Fruit fly (Drosophila melanogaster): ENCODE results near the gene PVRAP.

The PVRAP gene

DNA sequence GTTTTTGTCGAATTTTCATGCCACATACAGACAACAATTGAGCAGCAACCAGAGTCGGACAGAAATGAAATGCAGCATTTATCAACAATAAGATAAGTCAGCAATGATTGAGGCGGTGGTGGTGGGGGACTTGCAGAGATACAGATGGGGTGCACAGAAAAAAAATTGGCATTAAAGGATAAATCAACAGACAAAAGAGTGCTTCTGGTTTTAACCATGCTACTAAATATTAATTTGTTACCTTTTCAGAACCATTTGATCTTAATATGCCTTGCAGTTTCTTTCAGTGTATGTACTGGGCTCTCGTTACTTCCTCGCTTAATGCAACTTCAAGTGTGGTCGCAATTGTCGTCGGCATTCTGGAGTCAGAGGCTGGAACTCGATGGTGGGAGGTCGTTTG is 8.3 kb upstream of the PVRAP start (continued):
- TF ChIP-seq Usf (GFP tag; optimal IDR thresholded peaks at IDR 0.05) = no peak
- TF ChIP-seq Dref (GFP tag; IDR thresholded peaks at IDR 0.05) = no peak
- TF ChIP-seq row (GFP tag; IDR thresholded peaks at IDR 0.05) = peak; percentile 55
- TF ChIP-seq CG17829 (tag; optimal IDR thresholded peaks at IDR 0.05) = peak; percentile 80
- no peak for TF ChIP-seq salm (tag; optimal IDR thresholded peaks at IDR 0.05)
- peak; percentile 70; the same call in 2 of the 3 replicates for TF ChIP-seq CG3726 (GFP tag; IDR thresholded peaks at IDR 0.05)
- TF ChIP-seq dan (GFP tag; IDR thresholded peaks at IDR 0.05) = peak; percentile 58; the same call in 1 of the 2 replicates
- TF ChIP-seq seq (GFP tag; IDR thresholded peaks at IDR 0.05) = peak; percentile 34; the same call in 1 of the 2 replicates
- no peak for TF ChIP-seq CG18599 (GFP tag; optimal IDR thresholded peaks at IDR 0.05)
- peak; percentile 77 for TF ChIP-seq CG4404 (GFP tag; IDR thresholded peaks at IDR 0.05)
- TF ChIP-seq sens (GFP tag) = peak; percentile 96
- no peak for TF ChIP-seq CG1647 (GFP tag; optimal IDR thresholded peaks at IDR 0.05)
- TF ChIP-seq Awh (GFP tag; IDR thresholded peaks at IDR 0.05) = peak; percentile 68; the same call in 1 of the 2 replicates
- TF ChIP-seq Kr (GFP tag; optimal IDR thresholded peaks at IDR 0.05) = no peak
- peak; percentile 47; the same call in 1 of the 2 replicates for TF ChIP-seq E2f1 (GFP tag; IDR thresholded peaks at IDR 0.05)
- TF ChIP-seq CG13624 (GFP tag; optimal IDR thresholded peaks at IDR 0.05) = no peak
- TF ChIP-seq CG11085 (GFP tag; IDR thresholded peaks at IDR 0.05) = no peak
- TF ChIP-seq sc (optimal IDR thresholded peaks at IDR 0.05) = no peak
- TF ChIP-seq sc (GFP tag; optimal IDR thresholded peaks at IDR 0.05) = no peak
- TF ChIP-seq tup (GFP tag; optimal IDR thresholded peaks at IDR 0.05) = no peak
- peak; percentile 29 for TF ChIP-seq org-1 (GFP tag; optimal IDR thresholded peaks at IDR 0.05)
- 0 out of 2 replicates have a peak, but pooled peaks have one; percentile 9 for TF ChIP-seq Lim3 (GFP tag; IDR thresholded peaks at IDR 0.05)
- TF ChIP-seq crc (GFP tag; optimal IDR thresholded peaks at IDR 0.05) = no peak
- no peak for TF ChIP-seq ham (GFP tag; IDR thresholded peaks at IDR 0.05)
- TF ChIP-seq CG2202 (tag; optimal IDR thresholded peaks at IDR 0.05) = peak; percentile 25
- no peak for TF ChIP-seq CG6791 (GFP tag; IDR thresholded peaks at IDR 0.05; ENCODE audit: partially characterized antibody)
- peak; percentile 17 for TF ChIP-seq CG5180 (GFP tag; optimal IDR thresholded peaks at IDR 0.05)
- peak; percentile 35 for TF ChIP-seq slp2 (GFP tag; optimal IDR thresholded peaks at IDR 0.05)
- no peak for TF ChIP-seq CG2129 (GFP tag; IDR thresholded peaks at IDR 0.05; ENCODE audit: partially characterized antibody)
- no peak for TF ChIP-seq Dp (GFP tag; optimal IDR thresholded peaks at IDR 0.05)
- TF ChIP-seq H2.0 (GFP tag; IDR thresholded peaks at IDR 0.05) = no peak
- TF ChIP-seq ken (GFP tag; IDR thresholded peaks at IDR 0.05) = 0 out of 3 replicates have a peak, but pooled peaks have one; percentile 23
- peak; percentile 56; the same call in 1 of the 2 replicates for TF ChIP-seq Rx (GFP tag; IDR thresholded peaks at IDR 0.05)
- TF ChIP-seq Spps (tag; optimal IDR thresholded peaks at IDR 0.05) = peak; percentile 68
- no peak for TF ChIP-seq CG10431 (GFP tag; optimal IDR thresholded peaks at IDR 0.05)
- peak; percentile 54 for TF ChIP-seq CG10366 (GFP tag; IDR thresholded peaks at IDR 0.05)
- TF ChIP-seq E2f2 (GFP tag; IDR thresholded peaks at IDR 0.05) = no peak
- no peak for TF ChIP-seq CG17186 (GFP tag; optimal IDR thresholded peaks at IDR 0.05)
- peak; percentile 13 for TF ChIP-seq gsb-n (tag; optimal IDR thresholded peaks at IDR 0.05)
- TF ChIP-seq CG10979 (tag; optimal IDR thresholded peaks at IDR 0.05) = peak; percentile 86
- no peak for TF ChIP-seq scrt (GFP tag; optimal IDR thresholded peaks at IDR 0.05)
- no peak for TF ChIP-seq Hmx (GFP tag; optimal IDR thresholded peaks at IDR 0.05)
- no peak for TF ChIP-seq CG8944 (GFP tag; optimal IDR thresholded peaks at IDR 0.05)
- TF ChIP-seq hth (optimal IDR thresholded peaks at IDR 0.05) = no peak
- TF ChIP-seq CG4328 (GFP tag; optimal IDR thresholded peaks at IDR 0.05) = no peak
- no peak for TF ChIP-seq CG7372 (GFP tag; IDR thresholded peaks at IDR 0.05)
- peak; percentile 79 for TF ChIP-seq sisA (GFP tag; IDR thresholded peaks at IDR 0.05)
- TF ChIP-seq CG17328 (GFP tag; IDR thresholded peaks at IDR 0.05) = peak; percentile 82
- peak; percentile 35 for TF ChIP-seq stwl (tag; optimal IDR thresholded peaks at IDR 0.05)
- peak; percentile 87 for TF ChIP-seq Ets65A (GFP tag)
- TF ChIP-seq jigr1 (GFP tag; IDR thresholded peaks at IDR 0.05) = no peak
- TF ChIP-seq fd102C (GFP tag; optimal IDR thresholded peaks at IDR 0.05) = no peak
- no peak for TF ChIP-seq Hey (tag; optimal IDR thresholded peaks at IDR 0.05)

All from whole organism, embryonic.